Fruit fly (Drosophila melanogaster) whole organism, embryonic: ENCODE data around the gene eIF4G2.

ENCODE experiments used
- Abd-B ChIP-seq: fragments of 200-800 bp; sonication (Bioruptor generic); optimal IDR thresholded peaks from 2 replicates; lab custom pipeline; 2018; ENCODE audit warnings: missing biosample characterization, mild to moderate bottlenecking, missing genetic modification characterization, moderate library complexity
- Ada2b ChIP-seq: fragments of 200-800 bp; sonication (Bioruptor generic); IDR thresholded peaks from 2 replicates; pipeline ENCODE4 v1.3.6; 2022; ENCODE audit warnings: missing biosample characterization, missing genetic modification characterization
- Aef1 ChIP-seq: fragments of 200-800 bp; sonication (Bioruptor generic); IDR thresholded peaks from 3 replicates; pipeline ENCODE4 v1.3.6; 2022; ENCODE audit warnings: missing biosample characterization, missing genetic modification characterization
- B-H2 ChIP-seq: fragments of 200-800 bp; sonication (Bioruptor generic); optimal IDR thresholded peaks from 2 replicates; lab custom pipeline; 2018; ENCODE audit warnings: missing biosample characterization, mild to moderate bottlenecking, missing genetic modification characterization
- BEAF-32 ChIP-seq: fragments of 200-800 bp; sonication (Bioruptor generic); optimal IDR thresholded peaks from 3 replicates; lab custom pipeline; 2017; ENCODE audit warnings: missing biosample characterization, missing genetic modification characterization, mild to moderate bottlenecking, moderate library complexity, missing genetic modification reagents
- Bgb ChIP-seq: fragments of 200-800 bp; sonication (Bioruptor generic); IDR thresholded peaks from 2 replicates; pipeline ENCODE4 v1.3.6; 2022; ENCODE audit warnings: missing biosample characterization, missing genetic modification characterization; ENCODE audit not compliant: partially characterized antibody
- CG10366 ChIP-seq: fragments of 200-800 bp; sonication (Bioruptor generic); IDR thresholded peaks from 2 replicates; pipeline ENCODE4 v1.3.6; 2022; ENCODE audit warnings: missing biosample characterization, missing genetic modification characterization
- CG10654 ChIP-seq: fragments of 200-800 bp; sonication (Bioruptor generic); optimal IDR thresholded peaks from 2 replicates; lab custom pipeline; 2016; ENCODE audit warnings: missing biosample characterization, missing genetic modification characterization
- CG13287 ChIP-seq: fragments of 200-800 bp; sonication (Bioruptor generic); IDR thresholded peaks from 2 replicates; pipeline ENCODE4 v1.3.6; 2022; ENCODE audit warnings: missing biosample characterization, missing genetic modification characterization; ENCODE audit not compliant: partially characterized antibody
- CG14014 ChIP-seq: fragments of 200-800 bp; sonication (Bioruptor generic); IDR thresholded peaks from 2 replicates; pipeline ENCODE4 v1.3.6; 2022; ENCODE audit warnings: missing biosample characterization, missing genetic modification characterization
- CG17328 ChIP-seq: fragments of 200-800 bp; sonication (Bioruptor generic); IDR thresholded peaks from 2 replicates; pipeline ENCODE4 v1.3.6; 2022; ENCODE audit warnings: missing biosample characterization, missing genetic modification characterization
- CG17802 ChIP-seq: fragments of 200-800 bp; sonication (Bioruptor generic); optimal IDR thresholded peaks from 2 replicates; lab custom pipeline; 2018; ENCODE audit warnings: missing biosample characterization, mild to moderate bottlenecking, missing genetic modification characterization, moderate library complexity
- CG31365 ChIP-seq: fragments of 200-800 bp; sonication (Bioruptor generic); optimal IDR thresholded peaks from 2 replicates; lab custom pipeline; 2018; ENCODE audit warnings: missing biosample characterization, mild to moderate bottlenecking, missing genetic modification characterization
- CG4820 ChIP-seq: fragments of 200-800 bp; sonication (Bioruptor generic); optimal IDR thresholded peaks from 3 replicates; lab custom pipeline; 2016; ENCODE audit warnings: missing biosample characterization, missing genetic modification characterization
- CG6272 ChIP-seq: fragments of 200-800 bp; sonication (Bioruptor generic); IDR thresholded peaks from 2 replicates; pipeline ENCODE4 v1.3.6; 2022; ENCODE audit warnings: missing biosample characterization, missing genetic modification characterization
- CG7987 ChIP-seq: fragments of 200-800 bp; sonication (Bioruptor generic); optimal IDR thresholded peaks from 2 replicates; lab custom pipeline; 2018; ENCODE audit warnings: missing biosample characterization, mild to moderate bottlenecking, missing genetic modification characterization, moderate library complexity
- CHES-1-like ChIP-seq: fragments of 200-800 bp; sonication (Bioruptor generic); optimal IDR thresholded peaks from 2 replicates; lab custom pipeline; 2016; ENCODE audit warnings: missing biosample characterization, missing genetic modification characterization
- Dbx ChIP-seq: fragments of 200-800 bp; sonication (Bioruptor generic); IDR thresholded peaks from 3 replicates; pipeline ENCODE4 v1.3.6; 2022; ENCODE audit warnings: missing biosample characterization, missing genetic modification characterization
- Deaf1 ChIP-seq: fragments of 200-800 bp; optimal IDR thresholded peaks from 3 replicates; lab custom pipeline; 2019; ENCODE audit warnings: missing biosample characterization, mild to moderate bottlenecking, missing genetic modification characterization, moderate library complexity
- Dip2 ChIP-seq: fragments of 200-800 bp; sonication (Bioruptor generic); IDR thresholded peaks from 2 replicates; pipeline ENCODE4 v1.3.6; 2022; ENCODE audit warnings: missing biosample characterization, missing genetic modification characterization
- E2f2 ChIP-seq: fragments of 200-800 bp; sonication (Bioruptor generic); IDR thresholded peaks from 2 replicates; pipeline ENCODE4 v1.3.6; 2022; ENCODE audit warnings: missing biosample characterization, missing genetic modification characterization
- MESR4 ChIP-seq: fragments of 200-800 bp; sonication (Bioruptor generic); optimal IDR thresholded peaks from 2 replicates; lab custom pipeline; 2018; ENCODE audit warnings: missing biosample characterization, mild to moderate bottlenecking, missing genetic modification characterization, moderate library complexity
- Mad ChIP-seq: fragments of 200-800 bp; sonication (Bioruptor generic); optimal IDR thresholded peaks from 2 replicates; lab custom pipeline; 2016; ENCODE audit warnings: missing biosample characterization, missing genetic modification characterization
- Max ChIP-seq: fragments of 200-800 bp; sonication (Bioruptor generic); optimal IDR thresholded peaks from 2 replicates; lab custom pipeline; 2016; ENCODE audit warnings: missing biosample characterization, mild to moderate bottlenecking, missing genetic modification characterization
- Meics ChIP-seq: fragments of 200-800 bp; sonication (Bioruptor generic); optimal IDR thresholded peaks from 2 replicates; lab custom pipeline; 2017; ENCODE audit warnings: missing biosample characterization, mild to moderate bottlenecking, missing genetic modification characterization
- Nf-YC ChIP-seq: fragments of 200-800 bp; optimal IDR thresholded peaks from 3 replicates; lab custom pipeline; 2019; ENCODE audit warnings: missing biosample characterization, mild to moderate bottlenecking, missing genetic modification characterization, moderate library complexity
- Oli ChIP-seq: fragments of 200-800 bp; sonication (Bioruptor generic); optimal IDR thresholded peaks from 2 replicates; lab custom pipeline; 2018; ENCODE audit warnings: missing biosample characterization, mild to moderate bottlenecking, missing genetic modification characterization, moderate library complexity
- Sin3A ChIP-seq: fragments of >200 bp; optimal IDR thresholded peaks from 2 replicates; lab custom pipeline; 2018
- Taf1 ChIP-seq: fragments of 200-800 bp; sonication (Bioruptor generic); IDR thresholded peaks from 2 replicates; pipeline ENCODE4 v1.3.6; 2022; ENCODE audit warnings: missing biosample characterization, missing genetic modification characterization
- ap ChIP-seq: fragments of 200-800 bp; sonication (Bioruptor generic); IDR thresholded peaks from 2 replicates; pipeline ENCODE4 v1.3.6; 2022; ENCODE audit warnings: missing biosample characterization, missing genetic modification characterization
- bbx ChIP-seq: fragments of 200-800 bp; sonication (Bioruptor generic); IDR thresholded peaks from 2 replicates; pipeline ENCODE4 v1.3.6; 2022; ENCODE audit warnings: missing biosample characterization, missing genetic modification characterization; ENCODE audit not compliant: partially characterized antibody
- btn ChIP-seq: fragments of 200-800 bp; sonication (Bioruptor generic); optimal IDR thresholded peaks from 2 replicates; lab custom pipeline; 2016; ENCODE audit warnings: missing biosample characterization, missing genetic modification characterization
- crp ChIP-seq, 2 experiments: fragments of 200-800 bp; sonication (Bioruptor generic); optimal IDR thresholded peaks; 2 replicates in 1 of 2; 3 replicates in 1 of 2; lab custom pipeline; 2017; ENCODE audit warnings: missing biosample characterization in 2 of 2, missing genetic modification characterization in 2 of 2, mild to moderate bottlenecking in 1 of 2, moderate library complexity in 1 of 2
- dpn ChIP-seq, 2 experiments: fragments of 200-800 bp; sonication (Bioruptor generic); optimal IDR thresholded peaks; 3 replicates each; lab custom pipeline; 2016; ENCODE audit warnings: missing biosample characterization in 2 of 2, missing genetic modification characterization in 2 of 2
- gem ChIP-seq: fragments of 200-800 bp; sonication (Bioruptor generic); optimal IDR thresholded peaks from 2 replicates; lab custom pipeline; 2019; ENCODE audit warnings: missing biosample characterization, mild to moderate bottlenecking, missing genetic modification characterization, moderate library complexity
- grau ChIP-seq: fragments of 200-800 bp; optimal IDR thresholded peaks from 3 replicates; lab custom pipeline; 2019; ENCODE audit warnings: missing biosample characterization, mild to moderate bottlenecking, missing genetic modification characterization, moderate library complexity
- hkb ChIP-seq, 2 experiments: fragments of 200-800 bp in 1 of 2; fragments of >200 bp in 1 of 2; sonication (Bioruptor generic) in 1 of 2; IDR thresholded peaks in 1 of 2; optimal IDR thresholded peaks in 1 of 2; 2 replicates each; pipeline versions ENCODE4 v1.3.6 to Lab custom; 2017 to 2022; ENCODE audit warnings: missing biosample characterization in 1 of 2, missing genetic modification characterization in 1 of 2
- insv ChIP-seq, 2 experiments: fragments of 200-800 bp; sonication (Bioruptor generic); optimal IDR thresholded peaks; 3 replicates each; lab custom pipeline; 2016 to 2018; ENCODE audit warnings: missing biosample characterization in 2 of 2, missing genetic modification characterization in 2 of 2
- lab ChIP-seq: fragments of 200-800 bp; sonication (Bioruptor generic); optimal IDR thresholded peaks from 3 replicates; lab custom pipeline; 2017; ENCODE audit warnings: missing biosample characterization, missing genetic modification characterization, mild to moderate bottlenecking, moderate library complexity, missing genetic modification reagents
- mam ChIP-seq: fragments of 200-800 bp; sonication (Bioruptor generic); optimal IDR thresholded peaks from 3 replicates; lab custom pipeline; 2016; ENCODE audit warnings: missing biosample characterization, missing genetic modification characterization
- nmo ChIP-seq: fragments of 200-800 bp; sonication (Bioruptor generic); optimal IDR thresholded peaks from 2 replicates; lab custom pipeline; 2018; ENCODE audit warnings: missing biosample characterization, mild to moderate bottlenecking, missing genetic modification characterization, moderate library complexity
- onecut ChIP-seq: fragments of 200-800 bp; sonication (Bioruptor generic); IDR thresholded peaks from 2 replicates; pipeline ENCODE4 v1.3.6; 2022; ENCODE audit warnings: missing biosample characterization, missing genetic modification characterization
- pan ChIP-seq, 4 experiments: fragments of >200 bp in 3 of 4; fragments of 200-800 bp in 1 of 4; sonication (Bioruptor generic) in 1 of 4; optimal IDR thresholded peaks in 3 of 4; IDR thresholded peaks in 1 of 4; 2 replicates each; pipeline versions ENCODE4 v1.3.6 to Lab custom; 2017 to 2022; ENCODE audit warnings: missing biosample characterization in 2 of 4, missing genetic modification characterization in 2 of 4, mixed read lengths in 1 of 4
- peb ChIP-seq: fragments of 200-800 bp; sonication (Bioruptor generic); IDR thresholded peaks from 2 replicates; pipeline ENCODE4 v1.3.6; 2022; ENCODE audit warnings: missing biosample characterization, missing genetic modification characterization
- shn ChIP-seq: fragments of 200-800 bp; sonication (Bioruptor generic); optimal IDR thresholded peaks from 3 replicates; lab custom pipeline; 2016; ENCODE audit warnings: missing biosample characterization, missing genetic modification characterization
- sisA ChIP-seq: fragments of 200-800 bp; sonication (Bioruptor generic); IDR thresholded peaks from 2 replicates; pipeline ENCODE4 v1.3.6; 2022; ENCODE audit warnings: missing biosample characterization, missing genetic modification characterization
- toy ChIP-seq: fragments of 200-800 bp; sonication (Bioruptor generic); IDR thresholded peaks from 2 replicates; pipeline ENCODE4 v1.3.6; 2022; ENCODE audit warnings: missing biosample characterization, missing genetic modification characterization
- tx ChIP-seq: fragments of 200-800 bp; sonication (Bioruptor generic); optimal IDR thresholded peaks from 2 replicates; lab custom pipeline; 2016; ENCODE audit warnings: missing biosample characterization, missing genetic modification characterization
- yki ChIP-seq: fragments of >200 bp; optimal IDR thresholded peaks from 3 replicates; lab custom pipeline; 2018

Gene eIF4G2

DNA sequence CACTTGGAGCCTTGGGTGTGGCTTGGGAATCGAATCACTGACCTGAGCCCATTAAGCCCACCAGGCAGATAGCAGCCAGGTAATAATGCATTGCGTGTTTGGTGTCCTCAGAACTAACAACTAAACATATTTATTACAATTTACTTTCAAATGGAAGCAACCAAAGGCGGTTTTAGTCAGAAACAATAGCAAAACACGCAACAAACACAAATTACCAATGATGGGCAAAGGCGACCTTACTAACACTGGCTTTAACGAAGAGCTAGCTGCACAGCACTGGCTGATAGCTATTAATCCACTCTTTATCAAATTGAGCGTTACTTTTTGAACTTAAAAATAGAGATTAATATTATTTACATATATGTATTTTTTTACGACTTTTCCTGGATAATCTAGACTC is 56.0 kb downstream of the eIF4G2 start, which contains the start of gene udt (continued):
- TF ChIP-seq Dbx (GFP tag; lab: Robert Waterston, UW) (no peak), Mad (GFP tag; lab: Kevin White, UChicago) (peak; percentile 29), bbx (GFP tag; lab: Robert Waterston, UW) (peak; percentile 20; the same call in 1 of the 2 replicates), CG13287 (peak; percentile 33; the same call in 1 of the 2 replicates), B-H2 (GFP tag; lab: Kevin White, UChicago) (peak; percentile 23), CHES-1-like (GFP tag; lab: Kevin White, UChicago) (no peak), Max (GFP tag; lab: Kevin White, UChicago) (peak; percentile 4), ap (no peak), crp (GFP tag; optimal IDR thresholded peaks at IDR 0.05; lab: Kevin White, UChicago) (no peak), pan (optimal IDR thresholded peaks at IDR 0.05; lab: Kevin White, UChicago) (no peak), pan (GFP tag; optimal IDR thresholded peaks at IDR 0.05 in 1 of 2, IDR thresholded peaks at IDR 0.05 in 1 of 2) (no peak), shn (no peak), tx (no peak), Taf1 (GFP tag; lab: Robert Waterston, UW) (no peak), Bgb (GFP tag; lab: Robert Waterston, UW) (peak; percentile 8; the same call in 1 of the 2 replicates), CG4820 (peak; percentile 18), E2f2 (GFP tag; lab: Robert Waterston, UW) (peak; percentile 42), nmo (GFP tag; lab: Kevin White, UChicago) (no peak), peb (GFP tag; lab: Robert Waterston, UW) (no peak), toy (GFP tag; lab: Robert Waterston, UW) (no peak), CG17802 (tag; lab: Kevin White, UChicago) (no peak), yki (no peak), MESR4 (GFP tag; lab: Kevin White, UChicago) (peak; percentile 64), Oli (tag; lab: Kevin White, UChicago) (no peak), CG10654 (peak; percentile 6), Sin3A (lab: Kevin White, UChicago) (no peak), CG10366 (GFP tag; lab: Robert Waterston, UW) (no peak), CG6272 (GFP tag; lab: Robert Waterston, UW) (no peak), Meics (GFP tag; lab: Kevin White, UChicago) (no peak), lab (GFP tag; lab: Kevin White, UChicago) (peak; percentile 29), mam (GFP tag; lab: Kevin White, UChicago) (peak; percentile 43), CG7987 (GFP tag; lab: Kevin White, UChicago) (no peak), btn (GFP tag; lab: Kevin White, UChicago) (no peak)

DNA sequence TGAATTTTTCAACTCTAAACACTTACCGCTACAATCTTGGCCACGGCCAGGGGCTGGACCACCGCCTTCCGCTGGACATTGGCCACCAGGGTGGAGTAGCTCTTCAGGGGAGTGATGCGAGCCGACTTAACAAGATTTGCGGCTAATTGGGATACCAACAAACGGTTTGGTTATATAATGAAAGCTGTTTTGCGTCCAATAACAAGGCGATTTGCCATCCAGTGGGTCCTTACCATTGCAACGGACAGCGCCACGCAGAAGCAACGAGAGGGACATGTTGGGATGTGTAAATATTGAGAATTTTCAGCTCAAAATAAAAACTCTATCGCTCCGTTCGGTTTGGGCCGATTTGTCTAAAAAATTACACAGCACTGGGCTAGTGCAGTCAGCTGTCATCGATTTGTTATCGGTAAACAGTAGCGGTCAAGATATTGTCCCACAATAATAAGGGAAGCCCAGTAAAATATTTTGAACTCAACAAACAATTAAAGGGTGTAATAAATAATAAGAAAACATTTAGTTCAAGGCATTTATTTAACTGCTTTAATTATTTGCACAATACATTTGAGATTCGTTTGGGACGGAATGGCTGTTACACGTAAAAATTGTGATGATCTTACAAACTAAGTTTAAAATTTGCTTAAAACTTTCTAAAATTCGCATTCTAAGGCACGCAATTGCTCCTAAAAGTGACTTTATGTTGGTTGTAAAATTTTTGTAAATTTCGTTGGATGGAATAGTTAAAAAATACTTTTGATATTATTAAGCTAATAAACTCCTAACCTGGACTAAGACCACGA is 58.6 kb downstream of the eIF4G2 start, which contains the start of gene SdhD:
Gene SdhD, minus strand, starts transcription at position 382 of the 800 bp plus-strand sequence.
- TF ChIP-seq hkb (optimal IDR thresholded peaks at IDR 0.05; lab: Kevin White, UChicago) (no peak), hkb (GFP tag; IDR thresholded peaks at IDR 0.05; lab: Robert Waterston, UW) (no peak), Dip2 (no peak), Nf-YC (tag; lab: Kevin White, UChicago) (no peak), insv (GFP tag; optimal IDR thresholded peaks at IDR 0.05; lab: Kevin White, UChicago) (no peak), BEAF-32 (GFP tag; lab: Kevin White, UChicago) (peak; percentile 48), gem (tag; lab: Kevin White, UChicago) (no peak), CG14014 (GFP tag; lab: Robert Waterston, UW) (peak; percentile 7; the same call in 1 of the 2 replicates), grau (tag; lab: Kevin White, UChicago) (peak; percentile 10), Abd-B (no peak), Ada2b (no peak), sisA (no peak), CG17328 (no peak; the same call in 1 of the 2 replicates), dpn (GFP tag; optimal IDR thresholded peaks at IDR 0.05; lab: Kevin White, UChicago) (peak; percentile 28 to 46), CG31365 (tag; lab: Kevin White, UChicago) (no peak), onecut (GFP tag; lab: Robert Waterston, UW) (peak; percentile 48; the same call in 1 of the 2 replicates), Aef1 (GFP tag; lab: Robert Waterston, UW) (no peak), CG13287 (peak; percentile 72), Deaf1 (peak; percentile 20)
